Fruit fly (Drosophila melanogaster) whole organism, prepupa: ENCODE data around the gene CadN2.

Experiments used
- CG15336 ChIP-seq: fragments of 200-800 bp; sonication (Bioruptor generic); IDR thresholded peaks from 2 replicates; pipeline ENCODE4 v1.3.6; 2022; ENCODE audit warnings: missing biosample characterization, missing genetic modification characterization
- CG6276 ChIP-seq: fragments of 200-800 bp; sonication (Bioruptor generic); optimal IDR thresholded peaks from 2 replicates; lab custom pipeline; 2017; ENCODE audit warnings: missing biosample characterization, mild to moderate bottlenecking, missing genetic modification characterization
- Hr38 ChIP-seq: sonication (Bioruptor generic); optimal IDR thresholded peaks from 2 replicates; lab custom pipeline; 2016; ENCODE audit warnings: missing biosample characterization, missing genetic modification characterization
- Smox ChIP-seq: fragments of 200-800 bp; sonication (Bioruptor generic); optimal IDR thresholded peaks from 3 replicates; lab custom pipeline; 2016; ENCODE audit warnings: missing biosample characterization, missing genetic modification characterization
- pdm3 ChIP-seq: fragments of 200-800 bp; sonication (Bioruptor generic); optimal IDR thresholded peaks from 3 replicates; lab custom pipeline; 2016; ENCODE audit warnings: missing biosample characterization, missing genetic modification characterization
- vri ChIP-seq: fragments of 200-800 bp; sonication (Bioruptor generic); optimal IDR thresholded peaks from 3 replicates; lab custom pipeline; 2016; ENCODE audit warnings: missing biosample characterization, mild to moderate bottlenecking, missing genetic modification characterization

DNA sequence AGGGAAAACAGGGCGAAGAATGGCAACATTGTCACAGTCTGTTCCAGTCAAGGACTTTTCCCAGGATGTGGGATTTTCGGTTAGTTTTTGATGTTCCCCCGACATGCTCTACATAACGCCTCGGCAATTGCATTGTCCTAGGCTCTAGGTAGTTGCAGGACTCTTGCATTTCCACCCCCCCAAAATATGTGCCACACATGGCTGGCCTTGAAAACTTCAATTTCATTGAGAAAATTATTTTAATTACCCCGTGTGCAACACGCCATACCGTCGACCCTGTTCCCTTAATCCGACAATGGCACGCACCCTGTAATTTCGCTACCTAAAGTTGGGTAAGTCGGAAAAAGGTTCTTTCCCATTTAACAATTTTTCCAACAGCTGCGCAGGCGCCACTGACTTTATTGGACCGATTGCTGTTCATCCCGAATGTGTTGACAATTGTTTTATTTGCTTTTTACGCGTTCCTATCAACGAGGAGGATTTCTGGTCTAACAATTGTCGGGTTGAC is 134.6 kb downstream of the CadN2 start:
- TF ChIP-seq Smox (GFP tag; lab: Kevin White, UChicago) = no peak
- no peak for TF ChIP-seq pdm3 (GFP tag; lab: Kevin White, UChicago)
- no peak for TF ChIP-seq CG6276 (GFP tag; lab: Kevin White, UChicago)
- no peak for TF ChIP-seq CG15336 (GFP tag; lab: Robert Waterston, UW)
- no peak for TF ChIP-seq Hr38
- no peak for TF ChIP-seq vri (GFP tag; lab: Kevin White, UChicago)
